Fruit fly (Drosophila melanogaster) whole organism, adult: ENCODE measurements around the gene tal-AA.

Experiments used
- CG11617 ChIP-seq: fragments of 200-800 bp; sonication (Bioruptor generic); optimal IDR thresholded peaks from 2 replicates; lab custom pipeline; 2017; ENCODE audit warnings: mild to moderate bottlenecking, missing biosample characterization, missing genetic modification reagents, missing genetic modification characterization
- CG12768 ChIP-seq: fragments of 200-800 bp; sonication (Bioruptor generic); optimal IDR thresholded peaks from 2 replicates; lab custom pipeline; 2017; ENCODE audit warnings: missing biosample characterization, missing genetic modification characterization, mild to moderate bottlenecking, moderate library complexity, missing genetic modification reagents
- CG14711 ChIP-seq: fragments of 200-800 bp; sonication (Bioruptor generic); optimal IDR thresholded peaks from 2 replicates; lab custom pipeline; 2018; ENCODE audit warnings: missing biosample characterization, mild to moderate bottlenecking, missing genetic modification characterization, moderate library complexity
- CG1620 ChIP-seq: fragments of 200-800 bp; sonication (Bioruptor generic); optimal IDR thresholded peaks from 2 replicates; lab custom pipeline; 2016; ENCODE audit warnings: missing biosample characterization, missing genetic modification characterization
- CG33017 ChIP-seq: fragments of 200-800 bp; sonication (Bioruptor generic); optimal IDR thresholded peaks from 2 replicates; lab custom pipeline; 2018; ENCODE audit warnings: missing biosample characterization, mild to moderate bottlenecking, missing genetic modification characterization, moderate library complexity
- CG5204 ChIP-seq: fragments of 200-800 bp; sonication (Bioruptor generic); optimal IDR thresholded peaks from 2 replicates; lab custom pipeline; 2016; ENCODE audit warnings: missing biosample characterization, missing genetic modification characterization
- CG7045 ChIP-seq: fragments of 200-800 bp; sonication (Bioruptor generic); optimal IDR thresholded peaks from 2 replicates; lab custom pipeline; 2017; ENCODE audit warnings: missing biosample characterization, mild to moderate bottlenecking, missing genetic modification characterization
- CG7101 ChIP-seq: fragments of 200-800 bp; sonication (Bioruptor generic); optimal IDR thresholded peaks from 2 replicates; lab custom pipeline; 2018; ENCODE audit warnings: missing biosample characterization, mild to moderate bottlenecking, missing genetic modification characterization, moderate library complexity
- Clk ChIP-seq: fragments of 200-800 bp; sonication (Bioruptor generic); optimal IDR thresholded peaks from 2 replicates; lab custom pipeline; 2017; ENCODE audit warnings: missing biosample characterization, missing genetic modification characterization
- Crg-1 ChIP-seq: fragments of 200-800 bp; sonication (Bioruptor generic); optimal IDR thresholded peaks from 2 replicates; lab custom pipeline; 2016; ENCODE audit warnings: missing biosample characterization, missing genetic modification characterization
- Hr96 ChIP-seq: fragments of 200-800 bp; sonication (Bioruptor generic); optimal IDR thresholded peaks from 2 replicates; lab custom pipeline; 2016; ENCODE audit warnings: missing biosample characterization, missing genetic modification characterization
- Mnt ChIP-seq: fragments of 200-800 bp; sonication (Bioruptor generic); optimal IDR thresholded peaks from 2 replicates; lab custom pipeline; 2016; ENCODE audit warnings: missing biosample characterization, mild to moderate bottlenecking, missing genetic modification characterization
- bab1 ChIP-seq: fragments of 200-800 bp; sonication (Bioruptor generic); optimal IDR thresholded peaks from 3 replicates; lab custom pipeline; 2019; ENCODE audit warnings: missing biosample characterization, mild to moderate bottlenecking, missing genetic modification characterization, moderate library complexity
- cic ChIP-seq: fragments of 200-800 bp; sonication (Bioruptor generic); optimal IDR thresholded peaks from 2 replicates; lab custom pipeline; 2017; ENCODE audit warnings: missing biosample characterization, mild to moderate bottlenecking, missing genetic modification characterization, moderate library complexity
- cnc ChIP-seq, 2 experiments: fragments of >200 bp; optimal IDR thresholded peaks; 2 replicates each; lab custom pipeline; 2017
- kay ChIP-seq: fragments of 200-800 bp; sonication (Bioruptor generic); peaks from one replicate; lab custom pipeline; 2016; ENCODE audit warnings: missing biosample characterization, missing genetic modification characterization, borderline replicate concordance
- ovo ChIP-seq: fragments of 200-800 bp; sonication (Bioruptor generic); optimal IDR thresholded peaks from 2 replicates; lab custom pipeline; 2016; ENCODE audit warnings: missing biosample characterization, missing genetic modification characterization
- pad ChIP-seq: fragments of 200-800 bp; sonication (Bioruptor generic); optimal IDR thresholded peaks from 3 replicates; lab custom pipeline; 2017; ENCODE audit warnings: missing biosample characterization, missing genetic modification characterization, mild to moderate bottlenecking, moderate library complexity, missing genetic modification reagents
- tj ChIP-seq: fragments of 200-800 bp; sonication (Bioruptor generic); optimal IDR thresholded peaks from 3 replicates; lab custom pipeline; 2017; ENCODE audit warnings: missing biosample characterization, mild to moderate bottlenecking, missing genetic modification characterization, moderate library complexity
- toe ChIP-seq: fragments of 200-800 bp; sonication (Bioruptor generic); optimal IDR thresholded peaks from 2 replicates; lab custom pipeline; 2016; ENCODE audit warnings: missing biosample characterization, missing genetic modification characterization

Gene tal-AA

DNA sequence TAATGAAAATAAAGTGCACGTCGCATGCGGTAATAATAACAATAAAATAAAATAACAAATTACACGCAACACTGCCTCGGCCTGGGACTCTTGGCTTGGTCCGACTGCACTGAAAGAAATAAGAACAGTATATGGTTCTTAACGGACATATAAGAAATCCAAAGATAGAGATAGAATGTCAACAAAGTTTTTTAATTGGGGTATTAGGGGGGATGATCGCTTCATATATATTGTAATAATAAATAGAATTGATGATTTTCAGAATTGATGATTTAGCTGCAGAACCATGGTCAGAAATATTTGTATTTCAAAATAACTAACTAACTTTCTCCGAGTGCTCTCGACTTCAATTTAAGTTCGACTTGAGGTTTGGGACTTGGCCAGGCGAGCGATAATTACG is 16.8 kb upstream of the tal-AA start:
- TF ChIP-seq CG12768 (GFP tag; lab: Kevin White, UChicago), result no peak
- no peak for TF ChIP-seq Hr96 (GFP tag; lab: Kevin White, UChicago)
- no peak for TF ChIP-seq CG14711 (tag; lab: Kevin White, UChicago)
- TF ChIP-seq Mnt (GFP tag; lab: Kevin White, UChicago), result no peak
- TF ChIP-seq cic (GFP tag; lab: Kevin White, UChicago), result no peak
- no peak for TF ChIP-seq Clk (GFP tag; lab: Kevin White, UChicago)
- TF ChIP-seq kay (GFP tag; lab: Kevin White, UChicago), result no peak
- no peak for TF ChIP-seq CG7045 (GFP tag; lab: Kevin White, UChicago)

DNA sequence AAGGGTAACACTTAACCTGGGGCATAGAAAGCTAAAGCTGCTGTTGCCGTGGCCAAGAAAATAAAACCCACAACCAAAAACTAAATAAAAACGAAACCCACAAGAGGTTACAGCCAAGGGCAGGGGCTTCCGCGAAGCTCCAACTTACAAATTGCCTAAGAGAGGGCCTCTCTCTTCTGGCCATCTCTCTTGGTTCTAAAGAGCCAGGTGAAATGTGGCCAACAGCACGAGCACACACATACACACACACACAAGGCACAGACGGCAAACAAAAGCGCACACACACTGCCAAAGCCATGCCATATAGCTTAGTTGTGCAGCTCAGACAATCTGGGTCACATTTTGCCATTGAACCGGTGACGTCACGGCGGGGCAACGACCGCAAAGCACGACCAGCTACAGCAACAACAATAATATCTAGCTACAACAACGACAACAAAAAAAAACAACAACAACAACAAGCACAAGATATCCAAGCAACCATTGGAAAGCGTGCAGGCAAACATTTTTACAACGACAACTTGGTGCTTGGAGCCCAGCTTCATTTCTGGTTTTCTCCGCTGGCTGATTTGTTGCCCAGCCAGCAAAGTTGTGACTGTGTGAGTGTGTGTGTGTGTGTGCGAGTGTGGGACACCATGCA is 16.2 kb upstream of the tal-AA start:
- TF ChIP-seq tj (GFP tag; lab: Kevin White, UChicago) (peak; percentile 42), Clk (GFP tag; lab: Kevin White, UChicago) (no peak), Mnt (GFP tag; lab: Kevin White, UChicago) (no peak), CG33017 (no peak)

DNA sequence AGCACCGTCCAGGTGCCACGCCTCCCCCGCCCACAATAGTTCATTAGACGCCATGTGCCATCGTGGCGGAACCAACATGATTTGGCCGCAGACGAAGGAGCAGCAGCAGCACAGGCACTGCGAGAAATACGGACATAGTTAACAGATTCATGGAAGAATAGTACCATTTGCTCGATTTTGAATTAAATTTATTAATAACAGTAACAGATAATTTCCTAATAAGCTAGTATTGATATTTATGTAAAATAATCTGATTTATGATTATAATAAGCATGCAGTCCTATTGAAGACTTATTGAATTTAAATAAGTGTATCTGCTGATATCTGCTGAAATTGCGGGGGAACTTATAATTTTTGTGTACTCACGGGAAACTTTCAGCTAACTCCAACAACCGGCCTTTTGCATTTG is 15.6 kb upstream of the tal-AA start:
- no peak for TF ChIP-seq CG14711 (tag; lab: Kevin White, UChicago)
- TF ChIP-seq CG7045 (GFP tag; lab: Kevin White, UChicago), result no peak
- no peak for TF ChIP-seq CG1620 (GFP tag; lab: Kevin White, UChicago)
- TF ChIP-seq Hr96 (GFP tag; lab: Kevin White, UChicago), result no peak
- no peak for TF ChIP-seq tj (GFP tag; lab: Kevin White, UChicago)
- TF ChIP-seq ovo (GFP tag; lab: Kevin White, UChicago), result no peak
- no peak for TF ChIP-seq CG5204 (GFP tag; lab: Kevin White, UChicago)
- TF ChIP-seq Clk (GFP tag; lab: Kevin White, UChicago), result no peak
- no peak for TF ChIP-seq cnc (optimal IDR thresholded peaks at IDR 0.05; lab: Kevin White, UChicago)
- TF ChIP-seq toe (GFP tag; lab: Kevin White, UChicago), result no peak
- TF ChIP-seq cic (GFP tag; lab: Kevin White, UChicago), result no peak

DNA sequence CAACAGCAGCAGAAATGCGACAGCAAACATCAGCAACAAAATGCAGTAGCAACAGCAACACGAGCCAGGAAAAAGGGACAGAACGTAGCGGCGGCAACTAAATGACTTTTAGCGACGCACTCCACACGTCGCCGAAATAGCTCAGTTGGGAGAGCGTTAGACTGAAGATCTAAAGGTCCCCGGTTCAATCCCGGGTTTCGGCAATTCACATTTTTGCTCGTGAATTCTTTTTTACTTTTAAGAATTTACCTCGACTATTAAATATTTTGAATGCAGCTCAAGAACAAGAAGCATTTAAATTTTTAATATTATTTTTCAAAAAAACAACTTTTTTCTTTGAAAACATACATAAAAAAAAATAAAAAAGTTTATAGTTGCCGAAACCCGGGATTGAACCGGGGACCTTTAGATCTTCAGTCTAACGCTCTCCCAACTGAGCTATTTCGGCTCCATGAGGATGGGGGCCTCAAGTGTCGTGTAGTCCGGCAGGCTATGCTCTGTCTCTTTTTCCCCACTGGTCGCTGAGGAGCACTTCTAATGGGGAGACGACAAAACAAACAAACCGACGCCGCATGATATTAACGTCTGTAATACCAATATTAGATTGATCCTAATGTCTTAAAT is 15.0 kb upstream of the tal-AA start:
- TF ChIP-seq Crg-1 (GFP tag; lab: Kevin White, UChicago) (no peak), CG14711 (tag; lab: Kevin White, UChicago) (no peak), tj (GFP tag; lab: Kevin White, UChicago) (no peak), CG1620 (GFP tag; lab: Kevin White, UChicago) (no peak)

DNA sequence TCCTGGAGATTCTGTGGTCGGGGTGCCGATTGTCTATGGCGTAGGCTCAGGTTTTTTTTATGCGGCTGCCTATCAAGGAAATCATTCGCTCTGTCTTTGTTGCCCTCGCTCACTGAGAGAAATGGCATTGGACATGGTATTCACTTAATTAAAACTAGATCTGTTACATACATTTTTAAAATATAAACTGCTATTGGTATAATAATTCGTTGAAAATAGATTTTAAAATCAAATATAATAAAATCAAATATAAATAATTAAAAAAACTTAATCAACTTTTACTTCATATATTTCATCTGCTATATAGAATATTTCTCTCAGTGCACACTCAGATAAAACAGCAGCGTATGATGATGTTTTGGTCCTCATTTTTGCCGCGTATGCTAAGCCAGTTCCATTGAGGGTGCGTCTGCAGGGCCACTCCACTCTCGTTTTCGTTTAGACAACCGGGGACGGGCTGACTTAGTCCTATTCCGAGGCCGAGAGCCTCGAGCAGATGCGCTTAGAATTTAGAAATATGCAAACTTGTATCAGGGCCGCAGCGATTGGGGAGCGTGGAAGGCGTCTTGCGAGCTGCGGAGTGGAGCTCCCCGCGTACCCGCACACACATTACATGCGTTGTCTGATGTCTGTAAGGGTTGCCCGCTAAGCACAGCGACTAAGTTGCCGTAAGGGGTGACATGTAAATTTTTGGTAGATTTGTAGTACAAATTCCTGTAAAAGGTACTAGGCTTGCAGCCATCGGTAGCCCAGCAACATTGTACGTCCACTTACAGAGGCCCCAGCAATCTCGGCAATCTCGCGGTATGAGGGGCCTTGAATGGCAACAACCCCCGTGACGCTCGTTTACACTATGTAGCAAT is 13.1 kb upstream of the tal-AA start:
- TF ChIP-seq CG7101 (tag; lab: Kevin White, UChicago) (peak; percentile 8), Hr96 (GFP tag; lab: Kevin White, UChicago) (no peak), CG33017 (peak; percentile 53), kay (GFP tag; lab: Kevin White, UChicago) (no peak), Crg-1 (GFP tag; lab: Kevin White, UChicago) (no peak), CG11617 (GFP tag; lab: Kevin White, UChicago) (no peak)

DNA sequence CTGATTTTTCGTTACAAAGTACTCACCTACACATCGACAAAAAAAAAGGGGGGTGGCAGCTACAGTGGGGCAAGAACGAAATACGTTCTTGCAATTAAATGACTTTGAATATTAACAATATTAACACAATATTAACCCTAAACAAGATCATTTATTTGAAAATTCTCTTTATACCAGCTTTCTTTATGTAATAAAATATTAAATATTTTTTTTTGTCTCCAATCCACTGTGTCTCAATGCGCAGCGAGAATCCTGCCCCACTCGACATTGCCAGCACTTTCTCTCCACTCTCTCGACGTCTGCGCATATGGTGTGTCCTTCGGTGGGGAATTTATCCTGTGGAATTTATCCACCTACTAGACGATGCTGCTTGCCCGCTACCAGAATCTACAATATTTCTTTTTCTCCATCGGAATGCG is 12.5 kb upstream of the tal-AA start:
- peak; percentile 16 for TF ChIP-seq Crg-1 (GFP tag; lab: Kevin White, UChicago)
- peak; percentile 67 for TF ChIP-seq pad (GFP tag; lab: Kevin White, UChicago)
- TF ChIP-seq kay (GFP tag; lab: Kevin White, UChicago), result peak; percentile 59
- TF ChIP-seq bab1 (GFP tag; lab: Kevin White, UChicago), result no peak
- TF ChIP-seq cnc (optimal IDR thresholded peaks at IDR 0.05; lab: Kevin White, UChicago), result no peak
- peak; percentile 60 for TF ChIP-seq CG14711 (tag; lab: Kevin White, UChicago)
- TF ChIP-seq Clk (GFP tag; lab: Kevin White, UChicago), result peak; percentile 83
- TF ChIP-seq CG11617 (GFP tag; lab: Kevin White, UChicago), result peak; percentile 76
- peak; percentile 90 for TF ChIP-seq CG33017
- peak; percentile 96 for TF ChIP-seq CG12768 (GFP tag; lab: Kevin White, UChicago)
- TF ChIP-seq CG5204 (GFP tag; lab: Kevin White, UChicago), result peak; percentile 83
- peak; percentile 75 for TF ChIP-seq toe (GFP tag; lab: Kevin White, UChicago)
- TF ChIP-seq CG1620 (GFP tag; lab: Kevin White, UChicago), result no peak
- peak; percentile 96 for TF ChIP-seq CG7045 (GFP tag; lab: Kevin White, UChicago)
- TF ChIP-seq cic (GFP tag; lab: Kevin White, UChicago), result peak; percentile 56
- peak; percentile 37 for TF ChIP-seq Hr96 (GFP tag; lab: Kevin White, UChicago)
- peak; percentile 45 for TF ChIP-seq tj (GFP tag; lab: Kevin White, UChicago)
- TF ChIP-seq ovo (GFP tag; lab: Kevin White, UChicago), result no peak
- no peak for TF ChIP-seq Mnt (GFP tag; lab: Kevin White, UChicago)
- TF ChIP-seq CG7101 (tag; lab: Kevin White, UChicago), result peak; percentile 81
